Worm (Caenorhabditis elegans): ENCODE data around the gene twk-9.

- TF ChIP-seq ztf-11 (tag; optimal IDR thresholded peaks at IDR 0.05) (no peak), tbx-2 (tag; optimal IDR thresholded peaks at IDR 0.05) (no peak), snpc-4 (tag; optimal IDR thresholded peaks at IDR 0.05) (no peak), lin-39 (tag; optimal IDR thresholded peaks at IDR 0.05) (no peak), pqm-1 (tag; optimal IDR thresholded peaks at IDR 0.05) (no peak), egl-27 (tag; optimal IDR thresholded peaks at IDR 0.05) (no peak), unc-39 (tag; optimal IDR thresholded peaks at IDR 0.05) (no peak), ZK546.5 (tag; optimal IDR thresholded peaks at IDR 0.05) (no peak), mdl-1 (tag; optimal IDR thresholded peaks at IDR 0.05) (no peak), ceh-28 (tag; optimal IDR thresholded peaks at IDR 0.05) (no peak), ceh-16 (tag; optimal IDR thresholded peaks at IDR 0.05) (no peak)
Measured at ce11 chrIV:9728376-9728775, 35.4 kb downstream of the twk-9 start, which contains the start of gene nhr-100.
